Worm (Caenorhabditis elegans) whole organism, L4/young adult: ENCODE data around the gene W06G6.10.

ENCODE experiments used
- W03F9.2 ChIP-seq: fragments of 150-350 bp; optimal IDR thresholded peaks from 2 replicates; lab custom pipeline; 2014; ENCODE audit warnings: missing biosample characterization, missing genetic modification characterization
- dao-5 ChIP-seq: sonication (generic microtip); optimal IDR thresholded peaks from 2 replicates; lab custom pipeline; 2016; ENCODE audit warnings: missing genotype, missing genetic modification characterization, moderate library complexity, missing compliant biosample characterization
- him-1 ChIP-seq: sonication (generic microtip); optimal IDR thresholded peaks from 2 replicates; lab custom pipeline; 2016; ENCODE audit warnings: missing genotype, missing genetic modification reagents, missing genetic modification characterization, missing compliant biosample characterization

The W06G6.10 gene

ce11 chrV:16628991-16629390, 18.0 kb downstream of the W06G6.10 start, which contains the start of gene W06G6.2:
W06G6.2 (plus strand) TSS chrV:16629291.
- TF ChIP-seq dao-5 (no peak), W03F9.2 (tag; lab: Kevin White, UChicago) (no peak), him-1 (tag; lab: Kevin White, UChicago) (no peak)

ce11 chrV:16627962-16628361, 19.0 kb downstream of the W06G6.10 start, which contains the start of gene oac-53:
oac-53 (minus strand) TSS chrV:16627970.
- TF ChIP-seq W03F9.2 (tag; lab: Kevin White, UChicago) (no peak), him-1 (tag; lab: Kevin White, UChicago) (no peak), dao-5 (no peak)

ce11 chrV:16622754-16623261, 24.2 kb downstream of the W06G6.10 start, which contains the start of gene Y70C5A.2:
Y70C5A.2 (minus strand) TSS chrV:16623211.
- TF ChIP-seq W03F9.2 (tag; lab: Kevin White, UChicago), result no peak
- no peak for TF ChIP-seq dao-5
- no peak for TF ChIP-seq him-1 (tag; lab: Kevin White, UChicago)

ce11 chrV:16621894-16622293, 25.1 kb downstream of the W06G6.10 start:
- TF ChIP-seq him-1 (tag; lab: Kevin White, UChicago), result no peak
- no peak for TF ChIP-seq dao-5
- no peak for TF ChIP-seq W03F9.2 (tag; lab: Kevin White, UChicago)

ce11 chrV:16620874-16621273, 26.1 kb downstream of the W06G6.10 start, which contains the start of gene Y70C5A.3:
Y70C5A.3 (minus strand) TSS chrV:16620923.
- no peak for TF ChIP-seq dao-5
- TF ChIP-seq him-1 (tag; lab: Kevin White, UChicago), result no peak
- no peak for TF ChIP-seq W03F9.2 (tag; lab: Kevin White, UChicago)

- TF ChIP-seq him-1 (tag; lab: Kevin White, UChicago) (no peak), W03F9.2 (tag; lab: Kevin White, UChicago) (no peak), dao-5 (no peak)
These were observed 29.5 kb downstream of the W06G6.10 start, which contains the start of gene Y70C5A.4 for ce11 chrV:16617462-16617861. Y70C5A.4 (plus strand) TSS chrV:16617762.

- TF ChIP-seq W03F9.2 (tag; lab: Kevin White, UChicago) (no peak), him-1 (tag; lab: Kevin White, UChicago) (no peak), dao-5 (no peak)
These were observed 36.1 kb downstream of the W06G6.10 start, which contains the start of gene srw-54 for ce11 chrV:16610791-16611385. srw-54 (plus strand) TSS chrV:16611335.

ce11 chrV:16610094-16610493, 36.9 kb downstream of the W06G6.10 start:
- no peak for TF ChIP-seq him-1 (tag; lab: Kevin White, UChicago)
- no peak for TF ChIP-seq dao-5
- TF ChIP-seq W03F9.2 (tag; lab: Kevin White, UChicago), result no peak

- TF ChIP-seq dao-5, result no peak
- no peak for TF ChIP-seq W03F9.2 (tag; lab: Kevin White, UChicago)
- TF ChIP-seq him-1 (tag; lab: Kevin White, UChicago), result no peak
These were observed 38.5 kb downstream of the W06G6.10 start for ce11 chrV:16608478-16608877.

ce11 chrV:16606313-16606712, 40.7 kb downstream of the W06G6.10 start, which contains the start of gene Y32B12C.1:
Y32B12C.1 (plus strand) TSS chrV:16606613.
- no peak for TF ChIP-seq dao-5
- no peak for TF ChIP-seq W03F9.2 (tag; lab: Kevin White, UChicago)
- no peak for TF ChIP-seq him-1 (tag; lab: Kevin White, UChicago)

ce11 chrV:16605463-16605862, 41.5 kb downstream of the W06G6.10 start:
- TF ChIP-seq dao-5, result no peak
- TF ChIP-seq W03F9.2 (tag; lab: Kevin White, UChicago), result no peak
- no peak for TF ChIP-seq him-1 (tag; lab: Kevin White, UChicago)

ce11 chrV:16604301-16604700, 42.7 kb downstream of the W06G6.10 start:
- TF ChIP-seq W03F9.2 (tag; lab: Kevin White, UChicago) (no peak), dao-5 (no peak), him-1 (tag; lab: Kevin White, UChicago) (no peak)

ce11 chrV:16603102-16603501, 43.9 kb downstream of the W06G6.10 start, which contains the start of gene T03E6.8:
T03E6.8 (minus strand) TSS chrV:16603202.
- TF ChIP-seq dao-5 (no peak), him-1 (tag; lab: Kevin White, UChicago) (no peak), W03F9.2 (tag; lab: Kevin White, UChicago) (no peak)

ce11 chrV:16600623-16601022, 46.4 kb downstream of the W06G6.10 start, which contains the start of gene T03E6.9:
T03E6.9 (minus strand) TSS chrV:16600723.
- TF ChIP-seq dao-5 (no peak), him-1 (tag; lab: Kevin White, UChicago) (no peak), W03F9.2 (tag; lab: Kevin White, UChicago) (no peak)
